Worm (Caenorhabditis elegans): ENCODE results near the gene F27B3.8.

DNA sequence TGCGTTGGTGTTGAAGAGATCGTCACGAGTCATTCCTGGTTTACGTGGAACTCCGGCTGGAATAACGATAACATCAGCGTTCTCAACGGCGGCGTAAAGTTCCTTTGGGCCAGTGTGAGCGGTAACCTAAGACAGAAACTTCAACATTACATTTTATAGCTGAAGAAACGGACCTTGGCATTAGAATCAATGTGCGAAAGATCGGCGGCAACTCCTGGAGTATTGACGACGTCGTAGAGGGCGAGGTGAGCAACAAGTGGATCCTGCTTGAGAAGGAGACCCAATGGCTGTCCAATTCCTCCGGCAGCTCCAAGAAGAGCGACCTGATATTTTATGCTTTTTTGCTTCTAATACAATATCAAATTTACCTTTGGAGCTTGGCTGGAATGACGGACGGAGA is 28.1 kb downstream of the F27B3.8 start:
- TF ChIP-seq ref-1 (GFP tag; conservative IDR thresholded peaks at IDR 0.05) (no peak), ztf-23 (GFP tag; IDR thresholded peaks at IDR 0.05) (no peak), ztf-29 (GFP tag; IDR thresholded peaks at IDR 0.05) (no peak), T22C8.4 (GFP tag; IDR thresholded peaks at IDR 0.05) (no peak), tab-1 (GFP tag; IDR thresholded peaks at IDR 0.05) (no peak), klf-2 (GFP tag; conservative IDR thresholded peaks at IDR 0.05) (no peak), cog-1 (tag; optimal IDR thresholded peaks at IDR 0.05) (no peak), flt-1 (GFP tag; IDR thresholded peaks at IDR 0.05) (no peak)
